Worm (Caenorhabditis elegans) whole organism, midembryonic: ENCODE data around the gene semo-1.

Experiments used
- T22C8.4 ChIP-seq: fragments of 200-800 bp; sonication (Bioruptor generic); IDR thresholded peaks from 2 replicates; pipeline ENCODE4 v1.3.6; 2022; ENCODE audit warnings: missing genetic modification characterization, missing compliant biosample characterization
- cog-1 ChIP-seq: sonication (generic microtip); optimal IDR thresholded peaks from 2 replicates; lab custom pipeline; 2016; ENCODE audit warnings: missing genetic modification characterization, missing compliant biosample characterization
- flt-1 ChIP-seq: fragments of 200-800 bp; sonication (Bioruptor generic); IDR thresholded peaks from 2 replicates; pipeline ENCODE4 v1.3.6; 2022; ENCODE audit warnings: missing genetic modification characterization, missing compliant biosample characterization
- klf-2 ChIP-seq: fragments of 200-800 bp; sonication (Bioruptor generic); conservative IDR thresholded peaks from 2 replicates; pipeline ENCODE4 v1.3.6; 2022; ENCODE audit warnings: missing genetic modification reagents, missing genetic modification characterization, missing compliant biosample characterization
- med-1 ChIP-seq: sonication (generic microtip); optimal IDR thresholded peaks from 2 replicates; lab custom pipeline; 2017; ENCODE audit warnings: missing genetic modification characterization, mild to moderate bottlenecking, missing compliant biosample characterization, antibody characterized with exemption, missing genetic modification reagents; ENCODE audit not compliant: insufficient read depth
- ref-1 ChIP-seq: fragments of 200-800 bp; sonication (Bioruptor generic); conservative IDR thresholded peaks from 2 replicates; pipeline ENCODE4 v1.3.6; 2022; ENCODE audit warnings: missing genetic modification reagents, missing genetic modification characterization, missing compliant biosample characterization
- tab-1 ChIP-seq: fragments of 200-800 bp; sonication (Bioruptor generic); IDR thresholded peaks from 2 replicates; pipeline ENCODE4 v1.3.6; 2022; ENCODE audit warnings: missing genetic modification characterization, missing compliant biosample characterization
- ztf-23 ChIP-seq: fragments of 200-800 bp; sonication (Bioruptor generic); IDR thresholded peaks from 2 replicates; pipeline ENCODE4 v1.3.6; 2022; ENCODE audit warnings: missing genetic modification reagents, missing genetic modification characterization, missing compliant biosample characterization
- ztf-29 ChIP-seq: fragments of 200-800 bp; sonication (Bioruptor generic); IDR thresholded peaks from 2 replicates; pipeline ENCODE4 v1.3.6; 2022; ENCODE audit warnings: missing genetic modification reagents, missing genetic modification characterization, missing compliant biosample characterization

semo-1 gene

ce11 chrIV:14103054-14103453, 52.1 kb downstream of the semo-1 start, which contains the start of gene F52B11.5:
F52B11.5 (minus strand) TSS chrIV:14103231.
- no peak for TF ChIP-seq tab-1 (GFP tag; lab: Robert Waterston, UW)
- TF ChIP-seq T22C8.4 (GFP tag; lab: Robert Waterston, UW) = no peak
- no peak for TF ChIP-seq ref-1 (GFP tag; lab: Robert Waterston, UW)
- TF ChIP-seq ztf-29 (GFP tag; lab: Robert Waterston, UW) = no peak
- no peak for TF ChIP-seq flt-1
- TF ChIP-seq med-1 (GFP tag; lab: Kevin White, UChicago) = no peak

- TF ChIP-seq med-1 (GFP tag; lab: Kevin White, UChicago) (no peak), tab-1 (GFP tag; lab: Robert Waterston, UW) (no peak), ztf-29 (GFP tag; lab: Robert Waterston, UW) (no peak), T22C8.4 (GFP tag; lab: Robert Waterston, UW) (no peak), klf-2 (GFP tag; lab: Robert Waterston, UW) (no peak), ref-1 (GFP tag; lab: Robert Waterston, UW) (no peak), ztf-23 (GFP tag; lab: Robert Waterston, UW) (no peak), cog-1 (no peak), flt-1 (no peak)
Observed at ce11 chrIV:14104745-14105144, 53.7 kb downstream of the semo-1 start.

- TF ChIP-seq tab-1 (GFP tag; lab: Robert Waterston, UW) (no peak), cog-1 (no peak), ztf-29 (GFP tag; lab: Robert Waterston, UW) (no peak), T22C8.4 (GFP tag; lab: Robert Waterston, UW) (no peak), flt-1 (no peak), klf-2 (GFP tag; lab: Robert Waterston, UW) (no peak), ztf-23 (GFP tag; lab: Robert Waterston, UW) (no peak), med-1 (GFP tag; lab: Kevin White, UChicago) (no peak), ref-1 (GFP tag; lab: Robert Waterston, UW) (no peak)
Observed at ce11 chrIV:14106274-14106673, 55.3 kb downstream of the semo-1 start, which contains the start of gene ins-34. ins-34 (plus strand) TSS chrIV:14106574.
